Fruit fly (Drosophila melanogaster) Kc167 (cell line): ENCODE results near the gene Aduk.

ENCODE experiments used
- Myc ChIP-seq: fragments of >200 bp; optimal IDR thresholded peaks from 2 replicates; lab custom pipeline; 2017; ENCODE audit warnings: missing external identifiers
- Sin3A ChIP-seq: fragments of >200 bp; optimal IDR thresholded peaks from 2 replicates; lab custom pipeline; 2018; ENCODE audit warnings: missing external identifiers
- h ChIP-seq: fragments of >200 bp; optimal IDR thresholded peaks from 3 replicates; lab custom pipeline; 2018; ENCODE audit warnings: missing external identifiers
- insv ChIP-seq: fragments of >200 bp; optimal IDR thresholded peaks from 3 replicates; lab custom pipeline; 2018; ENCODE audit warnings: missing external identifiers
- psq ChIP-seq: fragments of >200 bp; optimal IDR thresholded peaks from 2 replicates; lab custom pipeline; 2017; ENCODE audit warnings: missing external identifiers
- ttk ChIP-seq: sonication (Bioruptor generic); optimal IDR thresholded peaks from 2 replicates; lab custom pipeline; 2017; ENCODE audit warnings: missing external identifiers

Aduk gene

dm6 chr3R:9334592-9335518, at the start of gene Aduk, which contains the start of gene pasi2:
TSS of gene Aduk (minus strand) at chr3R:9334714.
TSS of gene pasi2 (plus strand) at chr3R:9335170.
- TF ChIP-seq h (lab: Kevin White, UChicago) (no peak), insv (lab: Kevin White, UChicago) (no peak), Myc (lab: Kevin White, UChicago) (no peak), psq (no peak), Sin3A (lab: Kevin White, UChicago) (no peak), ttk (lab: Kevin White, UChicago) (no peak)

- TF ChIP-seq insv (lab: Kevin White, UChicago) (no peak), Sin3A (lab: Kevin White, UChicago) (no peak), psq (no peak), ttk (lab: Kevin White, UChicago) (no peak), h (lab: Kevin White, UChicago) (no peak), Myc (lab: Kevin White, UChicago) (no peak)
These were observed 46.5 kb upstream of the Aduk start for dm6 chr3R:9380970-9381369.

dm6 chr3R:9378644-9379411, 44.3 kb upstream of the Aduk start:
- no peak for TF ChIP-seq insv (lab: Kevin White, UChicago)

- no peak for TF ChIP-seq h (lab: Kevin White, UChicago)
- no peak for TF ChIP-seq insv (lab: Kevin White, UChicago)
- no peak for TF ChIP-seq Sin3A (lab: Kevin White, UChicago)
- TF ChIP-seq Myc (lab: Kevin White, UChicago): no peak
- no peak for TF ChIP-seq ttk (lab: Kevin White, UChicago)
- no peak for TF ChIP-seq psq
These were observed 42.3 kb upstream of the Aduk start for dm6 chr3R:9376789-9377188.

- TF ChIP-seq ttk (lab: Kevin White, UChicago): no peak
- no peak for TF ChIP-seq psq
- no peak for TF ChIP-seq h (lab: Kevin White, UChicago)
- no peak for TF ChIP-seq insv (lab: Kevin White, UChicago)
- no peak for TF ChIP-seq Myc (lab: Kevin White, UChicago)
These were observed 35.9 kb upstream of the Aduk start for dm6 chr3R:9370413-9370812.

- TF ChIP-seq Myc (lab: Kevin White, UChicago): no peak
- TF ChIP-seq ttk (lab: Kevin White, UChicago): no peak
- no peak for TF ChIP-seq Sin3A (lab: Kevin White, UChicago)
- TF ChIP-seq insv (lab: Kevin White, UChicago): no peak
- no peak for TF ChIP-seq h (lab: Kevin White, UChicago)
- TF ChIP-seq psq: no peak
These were observed 31.5 kb upstream of the Aduk start for dm6 chr3R:9365893-9366500.

- no peak for TF ChIP-seq ttk (lab: Kevin White, UChicago)
- TF ChIP-seq psq: no peak
These were observed 30.6 kb upstream of the Aduk start, which contains the start of gene Srr for dm6 chr3R:9365121-9365520. TSS of gene Srr (plus strand) at chr3R:9365398.

- TF ChIP-seq Myc (lab: Kevin White, UChicago) (no peak), psq (no peak), h (lab: Kevin White, UChicago) (no peak), Sin3A (lab: Kevin White, UChicago) (no peak), insv (lab: Kevin White, UChicago) (no peak), ttk (lab: Kevin White, UChicago) (no peak)
These were observed 28.7 kb upstream of the Aduk start, which contains the start of gene CG18473 for dm6 chr3R:9363066-9363719. TSS of gene CG18473 (plus strand) at chr3R:9363305.

- TF ChIP-seq insv (lab: Kevin White, UChicago) (no peak), Sin3A (lab: Kevin White, UChicago) (no peak), ttk (lab: Kevin White, UChicago) (no peak), Myc (lab: Kevin White, UChicago) (no peak), psq (no peak), h (lab: Kevin White, UChicago) (no peak)
These were observed 24.9 kb upstream of the Aduk start for dm6 chr3R:9359393-9359792.

- no peak for TF ChIP-seq psq
- TF ChIP-seq Myc (lab: Kevin White, UChicago): no peak
- TF ChIP-seq insv (lab: Kevin White, UChicago): no peak
- no peak for TF ChIP-seq Sin3A (lab: Kevin White, UChicago)
- no peak for TF ChIP-seq h (lab: Kevin White, UChicago)
- no peak for TF ChIP-seq ttk (lab: Kevin White, UChicago)
These were observed 20.7 kb upstream of the Aduk start, which contains the start of gene CG43675 for dm6 chr3R:9355195-9355594. TSS of gene CG43675 (plus strand) at chr3R:9355495.

- TF ChIP-seq ttk (lab: Kevin White, UChicago) (no peak), Myc (lab: Kevin White, UChicago) (no peak), Sin3A (lab: Kevin White, UChicago) (no peak), h (lab: Kevin White, UChicago) (no peak), insv (lab: Kevin White, UChicago) (no peak), psq (no peak)
These were observed 18.8 kb upstream of the Aduk start for dm6 chr3R:9353276-9353652.
